Worm (Caenorhabditis elegans): ENCODE data around the gene C15H7.4.

- TF ChIP-seq ama-1 (optimal IDR thresholded peaks at IDR 0.05) = no peak
- TF ChIP-seq nhr-237 (tag; optimal IDR thresholded peaks at IDR 0.05) = no peak
- no peak for TF ChIP-seq skn-1 (tag; optimal IDR thresholded peaks at IDR 0.05)
- TF ChIP-seq nhr-77 (tag; optimal IDR thresholded peaks at IDR 0.05) = no peak
- no peak for TF ChIP-seq fos-1 (tag; optimal IDR thresholded peaks at IDR 0.05)
- no peak for TF ChIP-seq fkh-10 (GFP tag; optimal IDR thresholded peaks at IDR 0.05)
- no peak for TF ChIP-seq duxl-1 (tag; optimal IDR thresholded peaks at IDR 0.05; ENCODE audit: poor library complexity)
Measured at ce11 chrIII:9612097-9612496, 43.6 kb downstream of the C15H7.4 start, which contains the start of gene bbs-4.

All from whole organism, L4 larva.